Worm (Caenorhabditis elegans) whole organism, young adult: ENCODE data around the gene ZK1320.9.

ENCODE experiments used
- B0261.1 ChIP-seq: sonication (generic microtip); optimal IDR thresholded peaks from 2 replicates; lab custom pipeline; 2016; ENCODE audit warnings: mild to moderate bottlenecking, missing genetic modification characterization, moderate library complexity, missing compliant biosample characterization
- F55B11.4 ChIP-seq: sonication (generic microtip); optimal IDR thresholded peaks from 2 replicates; lab custom pipeline; 2016; ENCODE audit warnings: missing compliant biosample characterization, missing genetic modification characterization, borderline replicate concordance; ENCODE audit not compliant: insufficient read depth
- K12H6.12 ChIP-seq: fragments of 200-800 bp; sonication (Bioruptor generic); optimal IDR thresholded peaks from 2 replicates; lab custom pipeline; 2018; ENCODE audit warnings: mild to moderate bottlenecking, missing genetic modification characterization, missing compliant biosample characterization
- Y53F4B.3 ChIP-seq: fragments of 200-800 bp; sonication (Bioruptor generic); IDR thresholded peaks from 2 replicates; pipeline ENCODE4 v1.3.6; 2022; ENCODE audit warnings: missing genetic modification reagents, missing genetic modification characterization, missing compliant biosample characterization
- Y56A3A.18 ChIP-seq: fragments of 200-800 bp; sonication (Bioruptor generic); IDR thresholded peaks from 2 replicates; pipeline ENCODE4 v1.3.6; 2022; ENCODE audit warnings: missing genetic modification reagents, missing genetic modification characterization, missing compliant biosample characterization
- akir-1 ChIP-seq: fragments of 200-800 bp; sonication (Bioruptor generic); optimal IDR thresholded peaks from 2 replicates; lab custom pipeline; 2018; ENCODE audit warnings: mild to moderate bottlenecking, missing genetic modification characterization, moderate library complexity, missing compliant biosample characterization
- athp-1 ChIP-seq: sonication (generic microtip); optimal IDR thresholded peaks from 2 replicates; lab custom pipeline; 2017; ENCODE audit warnings: mild to moderate bottlenecking, missing genetic modification characterization, missing compliant biosample characterization
- attf-3 ChIP-seq: fragments of 200-800 bp; sonication (Bioruptor generic); conservative IDR thresholded peaks from 2 replicates; pipeline ENCODE4 v1.3.6; 2022; ENCODE audit warnings: missing genetic modification reagents, missing genetic modification characterization, missing compliant biosample characterization
- ceh-40 ChIP-seq: fragments of 200-800 bp; sonication (Bioruptor generic); IDR thresholded peaks from 2 replicates; pipeline ENCODE4 v1.3.6; 2022; ENCODE audit warnings: missing genetic modification characterization, missing compliant biosample characterization
- dpl-1 ChIP-seq: fragments of 150-350 bp; optimal IDR thresholded peaks from 2 replicates; lab custom pipeline; 2014; ENCODE audit warnings: missing biosample characterization, missing genetic modification reagents, missing genetic modification characterization
- hmg-1.2 ChIP-seq: fragments of 200-800 bp; sonication (Bioruptor generic); IDR thresholded peaks from 2 replicates; pipeline ENCODE4 v1.3.6; 2022; ENCODE audit warnings: missing genetic modification reagents, missing genetic modification characterization, missing compliant biosample characterization
- hrde-1 ChIP-seq: sonication (generic microtip); optimal IDR thresholded peaks from 2 replicates; lab custom pipeline; 2016; ENCODE audit warnings: missing genetic modification characterization, mild to moderate bottlenecking, missing compliant biosample characterization, moderate library complexity, missing genotype, missing genetic modification reagents, borderline replicate concordance
- lag-1 ChIP-seq: fragments of 200-800 bp; sonication (Bioruptor generic); IDR thresholded peaks from 2 replicates; pipeline ENCODE4 v1.3.6; 2022; ENCODE audit warnings: missing genetic modification reagents, missing genetic modification characterization, missing compliant biosample characterization
- lin-40 ChIP-seq: sonication (generic microtip); optimal IDR thresholded peaks from 2 replicates; lab custom pipeline; 2016; ENCODE audit warnings: missing genetic modification characterization, mild to moderate bottlenecking, missing compliant biosample characterization, missing genotype, missing genetic modification reagents
- lin-54 ChIP-seq: fragments of 200-800 bp; sonication (Bioruptor generic); optimal IDR thresholded peaks from 2 replicates; lab custom pipeline; 2018; ENCODE audit warnings: mild to moderate bottlenecking, missing genetic modification characterization, missing compliant biosample characterization
- lir-1 ChIP-seq: fragments of 200-800 bp; sonication (Bioruptor generic); conservative IDR thresholded peaks from 2 replicates; pipeline ENCODE4 v1.3.6; 2022; ENCODE audit warnings: missing genetic modification reagents, missing genetic modification characterization, missing compliant biosample characterization
- madf-6 ChIP-seq: fragments of 200-800 bp; sonication (Bioruptor generic); IDR thresholded peaks from 2 replicates; pipeline ENCODE4 v1.3.6; 2022; ENCODE audit warnings: missing genetic modification reagents, missing genetic modification characterization, missing compliant biosample characterization
- mcd-1 ChIP-seq: fragments of 200-800 bp; sonication (Bioruptor generic); IDR thresholded peaks from 2 replicates; pipeline ENCODE4 v1.3.6; 2022; ENCODE audit warnings: missing genetic modification reagents, missing genetic modification characterization, missing compliant biosample characterization
- mel-28 ChIP-seq: sonication (generic microtip); optimal IDR thresholded peaks from 2 replicates; lab custom pipeline; 2016; ENCODE audit warnings: borderline replicate concordance, mild to moderate bottlenecking, missing genetic modification characterization, missing compliant biosample characterization
- mxl-1 ChIP-seq: sonication (generic microtip); optimal IDR thresholded peaks from 2 replicates; lab custom pipeline; 2016; ENCODE audit warnings: missing genetic modification characterization, missing compliant biosample characterization
- nfya-2 ChIP-seq: fragments of 200-800 bp; sonication (Bioruptor generic); IDR thresholded peaks from 2 replicates; pipeline ENCODE4 v1.3.6; 2022; ENCODE audit warnings: missing genetic modification reagents, missing genetic modification characterization, missing compliant biosample characterization
- rcor-1 ChIP-seq: fragments of 200-800 bp; sonication (Bioruptor generic); IDR thresholded peaks from 2 replicates; pipeline ENCODE4 v1.3.6; 2022; ENCODE audit warnings: missing genetic modification reagents, missing genetic modification characterization, missing compliant biosample characterization
- rec-8 ChIP-seq, 2 experiments: sonication (generic microtip); optimal IDR thresholded peaks; 2 replicates each; lab custom pipeline; 2016; ENCODE audit warnings: mild to moderate bottlenecking in 2 of 2, missing genetic modification characterization in 2 of 2, missing genetic modification reagents in 2 of 2, missing genotype in 2 of 2, missing biosample characterization in 1 of 2, missing compliant biosample characterization in 1 of 2, moderate library complexity in 1 of 2
- snpc-3.4 ChIP-seq: sonication (generic microtip); optimal IDR thresholded peaks from 2 replicates; lab custom pipeline; 2017; ENCODE audit warnings: missing genetic modification characterization, mild to moderate bottlenecking, missing compliant biosample characterization, antibody characterized with exemption, moderate library complexity, missing genotype, missing genetic modification reagents
- snpc-4 ChIP-seq, 5 experiments: fragments of 150-350 bp in 1 of 5; sonication (generic microtip) in 4 of 5; optimal IDR thresholded peaks; 2 replicates each; lab custom pipeline; 2014 to 2018; ENCODE audit warnings: missing genetic modification characterization in 5 of 5, missing biosample characterization in 3 of 5, antibody characterized with exemption in 2 of 5, mild to moderate bottlenecking in 2 of 5, missing compliant biosample characterization in 2 of 5, missing genotype in 2 of 5, moderate library complexity in 2 of 5, missing genetic modification reagents in 1 of 5
- somi-1 ChIP-seq: fragments of 200-800 bp; sonication (Bioruptor generic); optimal IDR thresholded peaks from 2 replicates; lab custom pipeline; 2018; ENCODE audit warnings: mild to moderate bottlenecking, missing genetic modification characterization, missing compliant biosample characterization
- tbp1 ChIP-seq: fragments of 200-800 bp; sonication (Bioruptor generic); optimal IDR thresholded peaks from 2 replicates; lab custom pipeline; 2018; ENCODE audit warnings: mild to moderate bottlenecking, missing genetic modification characterization, missing compliant biosample characterization
- tlf-1 ChIP-seq: fragments of 200-800 bp; sonication (Bioruptor generic); optimal IDR thresholded peaks from 2 replicates; lab custom pipeline; 2018; ENCODE audit warnings: mild to moderate bottlenecking, missing genetic modification characterization, missing compliant biosample characterization
- zfh-2 ChIP-seq: fragments of 200-800 bp; sonication (Bioruptor generic); conservative IDR thresholded peaks from 2 replicates; pipeline ENCODE4 v1.3.6; 2022; ENCODE audit warnings: missing genetic modification reagents, missing genetic modification characterization, missing compliant biosample characterization
- ztf-3 ChIP-seq: fragments of 200-800 bp; sonication (Bioruptor generic); optimal IDR thresholded peaks from 2 replicates; lab custom pipeline; 2018; ENCODE audit warnings: mild to moderate bottlenecking, missing genetic modification characterization, missing compliant biosample characterization
- ztf-6 ChIP-seq: fragments of 200-800 bp; sonication (Bioruptor generic); IDR thresholded peaks from 2 replicates; pipeline ENCODE4 v1.3.6; 2022; ENCODE audit warnings: missing genetic modification reagents, missing genetic modification characterization, missing compliant biosample characterization

ZK1320.9 gene

ce11 chrII:9668959-9669358 is 17.6 kb downstream of the ZK1320.9 start, which contains the start of gene taf-8 (continued):
- TF ChIP-seq snpc-4 (GFP tag; optimal IDR thresholded peaks at IDR 0.05; lab: Kevin White, UChicago) (no peak), snpc-4 (tag; optimal IDR thresholded peaks at IDR 0.05; lab: Kevin White, UChicago) (no peak)

- no peak for TF ChIP-seq Y56A3A.18 (GFP tag; lab: Robert Waterston, UW)
- TF ChIP-seq hmg-1.2 (GFP tag; lab: Robert Waterston, UW): peak; percentile 88
- 0 out of 2 replicates have a peak, but pooled peaks have one; percentile 11 for TF ChIP-seq attf-3 (GFP tag; lab: Robert Waterston, UW)
These were observed 19.1 kb downstream of the ZK1320.9 start, which contains the start of gene ZK1320.11 for ce11 chrII:9667382-9667781. TSS of gene ZK1320.11 (plus strand) at chrII:9667624.

- no peak for TF ChIP-seq mcd-1 (GFP tag; lab: Robert Waterston, UW)
- no peak for TF ChIP-seq K12H6.12
- TF ChIP-seq mel-28 (tag; lab: Kevin White, UChicago): no peak
- no peak for TF ChIP-seq rcor-1 (GFP tag; lab: Robert Waterston, UW)
These were observed 20.9 kb downstream of the ZK1320.9 start, which contains the start of gene ZK1320.5 for ce11 chrII:9665577-9665976. TSS of gene ZK1320.5 (minus strand) at chrII:9665677.

- TF ChIP-seq F55B11.4 (tag; lab: Kevin White, UChicago): no peak
- TF ChIP-seq hrde-1: no peak
- no peak for TF ChIP-seq B0261.1
- no peak for TF ChIP-seq ztf-6
- TF ChIP-seq somi-1: no peak
- TF ChIP-seq ceh-40 (GFP tag; lab: Robert Waterston, UW): no peak
- no peak for TF ChIP-seq snpc-3.4 (tag; lab: Kevin White, UChicago)
- TF ChIP-seq lag-1 (GFP tag; lab: Robert Waterston, UW): no peak
- no peak for TF ChIP-seq tbp1 (GFP tag; lab: Kevin White, UChicago)
- no peak for TF ChIP-seq zfh-2 (GFP tag; lab: Robert Waterston, UW)
- TF ChIP-seq ztf-3 (GFP tag; lab: Kevin White, UChicago): no peak
- TF ChIP-seq lin-40 (tag; lab: Kevin White, UChicago): no peak
- no peak for TF ChIP-seq nfya-2 (GFP tag; lab: Robert Waterston, UW)
- TF ChIP-seq akir-1 (GFP tag; lab: Kevin White, UChicago): no peak
- no peak for TF ChIP-seq mxl-1
- TF ChIP-seq madf-6 (GFP tag; lab: Robert Waterston, UW): no peak
- no peak for TF ChIP-seq rec-8 (tag; optimal IDR thresholded peaks at IDR 0.05; lab: Kevin White, UChicago)
These were observed 23.7 kb downstream of the ZK1320.9 start, which contains the start of gene cyp-13A10 for ce11 chrII:9662797-9663196. TSS of gene cyp-13A10 (minus strand) at chrII:9662884.

ce11 chrII:9662160-9662559 is 24.4 kb downstream of the ZK1320.9 start:
- TF ChIP-seq athp-1 (tag; lab: Kevin White, UChicago) (no peak), Y53F4B.3 (GFP tag; lab: Robert Waterston, UW) (no peak), tlf-1 (GFP tag; lab: Kevin White, UChicago) (no peak), lin-54 (GFP tag; lab: Kevin White, UChicago) (no peak), lir-1 (GFP tag; lab: Robert Waterston, UW) (no peak), somi-1 (no peak), dpl-1 (GFP tag; lab: Kevin White, UChicago) (no peak)
